Worm (Caenorhabditis elegans) whole organism, L4 larva: Measurements from ENCODE around the gene phat-8.

Experiments used
- ama-1 ChIP-seq: fragments of 150-350 bp; optimal IDR thresholded peaks from 2 replicates; lab custom pipeline; 2014; ENCODE audit warnings: inconsistent platforms, mixed read lengths
- ceh-28 ChIP-seq: fragments of 150-350 bp; optimal IDR thresholded peaks from 2 replicates; lab custom pipeline; 2014; ENCODE audit warnings: missing biosample characterization, missing genetic modification reagents, missing genetic modification characterization
- fos-1 ChIP-seq: fragments of 150-350 bp; optimal IDR thresholded peaks from 2 replicates; lab custom pipeline; 2014; ENCODE audit warnings: missing biosample characterization, missing genetic modification characterization
- mep-1 ChIP-seq: fragments of 150-350 bp; sonication (generic microtip); optimal IDR thresholded peaks from 3 replicates; lab custom pipeline; 2014; ENCODE audit warnings: missing biosample characterization, missing genetic modification characterization
- nhr-10 ChIP-seq: fragments of 150-350 bp; optimal IDR thresholded peaks from 2 replicates; lab custom pipeline; 2014; ENCODE audit warnings: missing biosample characterization, missing genetic modification characterization
- nhr-25 ChIP-seq: sonication (generic microtip); optimal IDR thresholded peaks from 2 replicates; lab custom pipeline; 2017; ENCODE audit warnings: missing genetic modification characterization, mild to moderate bottlenecking, missing compliant biosample characterization, antibody characterized with exemption, moderate library complexity, borderline replicate concordance; ENCODE audit not compliant: insufficient read depth
- nhr-42 ChIP-seq: fragments of 200-800 bp; sonication (Bioruptor generic); IDR thresholded peaks from 2 replicates; pipeline ENCODE4 v1.3.6; 2022; ENCODE audit warnings: missing genetic modification characterization, missing compliant biosample characterization
- nhr-77 ChIP-seq: fragments of 150-350 bp; optimal IDR thresholded peaks from 2 replicates; lab custom pipeline; 2014; ENCODE audit warnings: missing biosample characterization, missing genetic modification characterization
- skn-1 ChIP-seq: fragments of 150-350 bp; optimal IDR thresholded peaks from 2 replicates; lab custom pipeline; 2014; ENCODE audit warnings: missing biosample characterization, missing genetic modification characterization
- tra-1 ChIP-seq: fragments of 200-800 bp; sonication (Bioruptor generic); IDR thresholded peaks from 2 replicates; pipeline ENCODE4 v1.3.6; 2022; ENCODE audit warnings: missing genetic modification reagents, missing genetic modification characterization, missing compliant biosample characterization
- unc-62 ChIP-seq, 3 experiments: fragments of 150-350 bp in 1 of 3; sonication (generic microtip); optimal IDR thresholded peaks in 2 of 3; peaks in 1 of 3; 1 replicate in 1 of 3; 2 replicates in 2 of 3; lab custom pipeline; 2014 to 2017; ENCODE audit warnings: missing biosample characterization in 3 of 3, missing genetic modification characterization in 3 of 3, missing genetic modification reagents in 3 of 3, missing genotype in 1 of 3

- TF ChIP-seq mep-1 (tag; lab: Kevin White, UChicago), result no peak
- TF ChIP-seq nhr-10 (tag; lab: Kevin White, UChicago), result no peak
- no peak for TF ChIP-seq ama-1
- TF ChIP-seq nhr-77, result no peak
- no peak for TF ChIP-seq tra-1
- no peak for TF ChIP-seq ceh-28
- no peak for TF ChIP-seq nhr-25 (tag; lab: Kevin White, UChicago)
- no peak for TF ChIP-seq skn-1
- TF ChIP-seq unc-62 (GFP tag; optimal IDR thresholded peaks at IDR 0.05 in 1 of 2; lab: Kevin White, UChicago), result no peak
- no peak for TF ChIP-seq unc-62 (tag; optimal IDR thresholded peaks at IDR 0.05; lab: Kevin White, UChicago)
- TF ChIP-seq nhr-42 (GFP tag; lab: Robert Waterston, UW), result no peak
- TF ChIP-seq fos-1, result no peak
Measured at ce11 chrII:12494067-12494477, 22.5 kb downstream of the phat-8 start.
